Worm (Caenorhabditis elegans) whole organism, late embryonic: ENCODE data around the gene str-47.

Source experiments
- F13H6.1 ChIP-seq: sonication (generic microtip); optimal IDR thresholded peaks from 2 replicates; lab custom pipeline; 2016; ENCODE audit warnings: missing genetic modification characterization, missing compliant biosample characterization
- K09A11.1 ChIP-seq: sonication (generic microtip); optimal IDR thresholded peaks from 2 replicates; lab custom pipeline; 2017; ENCODE audit warnings: antibody characterized with exemption, mild to moderate bottlenecking, missing genetic modification characterization, missing compliant biosample characterization; ENCODE audit not compliant: insufficient read depth
- ama-1 ChIP-seq: fragments of 150-350 bp; optimal IDR thresholded peaks from 2 replicates; lab custom pipeline; 2014
- dve-1 ChIP-seq: sonication (generic microtip); optimal IDR thresholded peaks from 2 replicates; lab custom pipeline; 2017; ENCODE audit warnings: antibody characterized with exemption, mild to moderate bottlenecking, missing genetic modification characterization, missing compliant biosample characterization
- elt-2 ChIP-seq: sonication (generic microtip); optimal IDR thresholded peaks from 2 replicates; lab custom pipeline; 2016; ENCODE audit warnings: missing genetic modification reagents, missing genetic modification characterization, missing compliant biosample characterization
- ets-4 ChIP-seq: sonication (generic microtip); optimal IDR thresholded peaks from 2 replicates; lab custom pipeline; 2016; ENCODE audit warnings: missing genetic modification characterization, missing compliant biosample characterization
- hlh-13 ChIP-seq: fragments of 200-800 bp; sonication (Bioruptor generic); optimal IDR thresholded peaks from 2 replicates; lab custom pipeline; 2018; ENCODE audit warnings: mild to moderate bottlenecking, missing genetic modification characterization, missing compliant biosample characterization
- pha-4 ChIP-seq: fragments of 150-350 bp; optimal IDR thresholded peaks from 2 replicates; lab custom pipeline; 2018; ENCODE audit warnings: missing biosample characterization, missing genetic modification reagents, missing genetic modification characterization
- rnt-1 ChIP-seq: sonication (generic microtip); optimal IDR thresholded peaks from 2 replicates; lab custom pipeline; 2016; ENCODE audit warnings: missing genetic modification characterization, missing compliant biosample characterization

- TF ChIP-seq ets-4 (no peak), ama-1 (lab: Kevin White, UChicago) (no peak), elt-2 (no peak), pha-4 (tag; lab: Kevin White, UChicago) (no peak), dve-1 (no peak), K09A11.1 (tag; lab: Kevin White, UChicago) (no peak), hlh-13 (no peak), rnt-1 (tag; lab: Kevin White, UChicago) (no peak), F13H6.1 (tag; lab: Kevin White, UChicago) (no peak)
These were observed 4.4 kb downstream of the str-47 start for ce11 chrV:7649963-7650362.
